Worm (Caenorhabditis elegans): ENCODE measurements around the gene ced-8.

The ced-8 gene

DNA sequence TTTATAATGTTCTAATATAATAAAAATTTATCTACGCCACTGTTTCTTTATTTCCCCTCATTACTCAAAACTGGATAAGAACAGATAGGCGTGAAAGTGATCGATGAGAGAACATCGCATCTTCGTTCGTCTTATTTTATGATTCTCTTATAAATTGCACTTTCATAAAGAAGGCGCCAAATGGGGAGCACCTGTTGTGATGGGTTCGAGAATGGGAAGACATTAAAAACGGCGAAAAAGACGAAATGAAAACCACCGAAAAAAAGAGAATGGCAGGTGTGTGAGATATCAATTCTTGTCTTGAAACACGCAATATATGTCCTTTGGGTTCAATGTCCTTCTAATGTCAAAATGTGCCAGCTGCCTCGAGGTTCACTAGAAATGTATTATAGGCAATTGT lies 22.4 kb downstream of the ced-8 start:
- TF ChIP-seq lin-39 (tag; optimal IDR thresholded peaks at IDR 0.05) (no peak), egl-5 (tag; optimal IDR thresholded peaks at IDR 0.05) (no peak), elt-1 (tag; optimal IDR thresholded peaks at IDR 0.05) (no peak), ceh-28 (tag; optimal IDR thresholded peaks at IDR 0.05) (no peak), sea-2 (GFP tag; optimal IDR thresholded peaks at IDR 0.05) (no peak), R02D3.7 (tag; optimal IDR thresholded peaks at IDR 0.05) (no peak), fkh-10 (GFP tag; optimal IDR thresholded peaks at IDR 0.05) (no peak), elt-2 (tag; optimal IDR thresholded peaks at IDR 0.05) (no peak), tbx-2 (tag; optimal IDR thresholded peaks at IDR 0.05) (no peak), ztf-4 (tag; optimal IDR thresholded peaks at IDR 0.05) (no peak), aly-2 (tag; optimal IDR thresholded peaks at IDR 0.05) (no peak), nhr-28 (tag; optimal IDR thresholded peaks at IDR 0.05) (no peak)

DNA sequence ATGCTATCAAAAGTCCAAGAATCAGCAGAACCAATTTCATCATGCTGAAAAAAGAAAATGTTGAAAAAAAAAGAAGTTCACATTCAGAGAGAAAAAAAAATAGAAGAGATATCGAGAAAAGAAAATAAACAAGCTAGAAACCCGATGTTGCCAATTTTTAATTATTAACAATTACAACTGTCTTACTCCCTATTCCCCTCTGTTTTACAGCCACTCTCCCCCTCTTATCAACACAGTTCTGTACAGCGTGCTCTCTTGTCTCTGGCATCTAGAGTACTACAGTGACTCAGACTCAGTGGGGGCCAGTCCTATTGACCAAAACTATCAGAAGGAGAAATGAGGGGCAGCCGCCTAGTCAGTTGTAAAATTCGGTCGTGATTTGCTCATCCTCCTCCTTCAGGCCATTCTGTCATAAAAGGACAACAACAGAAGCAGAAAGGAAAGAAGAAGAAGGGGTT lies 24.2 kb downstream of the ced-8 start, which contains the start of gene wrk-1:
Gene wrk-1 (minus strand): TSS at position 51 of the 458 bp plus-strand sequence.
- TF ChIP-seq R02D3.7 (tag; optimal IDR thresholded peaks at IDR 0.05): no peak
- no peak for TF ChIP-seq lsy-12 (tag; optimal IDR thresholded peaks at IDR 0.05)
- no peak for TF ChIP-seq nhr-67 (tag; optimal IDR thresholded peaks at IDR 0.05)
- TF ChIP-seq lin-39 (tag; optimal IDR thresholded peaks at IDR 0.05): no peak
- TF ChIP-seq pqm-1 (tag; optimal IDR thresholded peaks at IDR 0.05): peak; percentile 54
- TF ChIP-seq elt-2 (tag; optimal IDR thresholded peaks at IDR 0.05): peak; percentile 17
- no peak for TF ChIP-seq aly-2 (tag; optimal IDR thresholded peaks at IDR 0.05)

DNA sequence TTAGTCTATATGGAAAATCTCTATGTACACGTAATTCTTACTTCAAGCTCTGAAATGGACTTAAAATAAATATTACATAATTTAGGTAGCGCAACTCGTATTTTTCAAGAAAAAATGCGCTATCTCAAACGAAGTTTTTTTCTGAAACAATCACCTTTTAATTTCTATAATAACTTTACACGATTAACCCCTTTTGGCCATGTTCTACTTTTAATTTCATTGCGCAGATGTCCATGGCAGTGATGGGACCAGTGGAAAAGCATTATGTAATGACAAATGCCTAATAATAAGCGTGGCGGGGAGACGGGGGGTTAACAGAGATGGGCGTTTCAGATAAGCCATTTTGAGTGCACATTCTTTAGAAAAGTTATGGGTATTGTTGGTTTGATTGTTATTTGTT lies 25.2 kb downstream of the ced-8 start:
- TF ChIP-seq skn-1 (tag; optimal IDR thresholded peaks at IDR 0.05): no peak
- TF ChIP-seq nhr-12 (tag; optimal IDR thresholded peaks at IDR 0.05): no peak
- no peak for TF ChIP-seq fkh-2 (tag; optimal IDR thresholded peaks at IDR 0.05)
- TF ChIP-seq pqm-1 (tag; optimal IDR thresholded peaks at IDR 0.05): no peak
- no peak for TF ChIP-seq ceh-9 (tag; optimal IDR thresholded peaks at IDR 0.05)
- no peak for TF ChIP-seq zag-1 (tag; optimal IDR thresholded peaks at IDR 0.05)
- TF ChIP-seq nfya-1 (tag; optimal IDR thresholded peaks at IDR 0.05; ENCODE audit: insufficient read depth): no peak
- no peak for TF ChIP-seq tbx-2 (tag; optimal IDR thresholded peaks at IDR 0.05)
- no peak for TF ChIP-seq R02D3.7 (tag; optimal IDR thresholded peaks at IDR 0.05)
- no peak for TF ChIP-seq lin-39 (tag; optimal IDR thresholded peaks at IDR 0.05)
- TF ChIP-seq daf-12 (tag; optimal IDR thresholded peaks at IDR 0.05): no peak
- no peak for TF ChIP-seq ZK546.5 (tag; optimal IDR thresholded peaks at IDR 0.05)

DNA sequence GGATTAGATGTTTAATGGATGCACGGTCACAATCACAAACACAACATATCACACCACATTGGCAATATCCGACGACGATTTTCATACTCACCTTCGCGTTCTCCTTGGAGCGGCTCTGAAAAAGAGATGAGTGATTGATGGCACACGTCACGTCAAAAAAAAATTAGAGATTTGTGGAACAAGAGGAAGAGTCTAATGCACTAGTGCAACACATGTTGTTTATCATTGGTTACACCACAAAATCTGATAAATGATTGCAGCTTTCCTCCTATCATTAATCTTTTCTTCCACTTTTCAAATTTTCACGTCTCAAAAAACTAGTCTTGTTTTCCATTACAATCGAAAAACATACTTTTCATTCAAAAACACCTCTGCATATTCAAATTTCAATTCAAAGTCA lies 26.2 kb downstream of the ced-8 start:
- TF ChIP-seq hmg-11 (tag; optimal IDR thresholded peaks at IDR 0.05): no peak
- TF ChIP-seq lin-39 (tag; optimal IDR thresholded peaks at IDR 0.05): peak; percentile 81

DNA sequence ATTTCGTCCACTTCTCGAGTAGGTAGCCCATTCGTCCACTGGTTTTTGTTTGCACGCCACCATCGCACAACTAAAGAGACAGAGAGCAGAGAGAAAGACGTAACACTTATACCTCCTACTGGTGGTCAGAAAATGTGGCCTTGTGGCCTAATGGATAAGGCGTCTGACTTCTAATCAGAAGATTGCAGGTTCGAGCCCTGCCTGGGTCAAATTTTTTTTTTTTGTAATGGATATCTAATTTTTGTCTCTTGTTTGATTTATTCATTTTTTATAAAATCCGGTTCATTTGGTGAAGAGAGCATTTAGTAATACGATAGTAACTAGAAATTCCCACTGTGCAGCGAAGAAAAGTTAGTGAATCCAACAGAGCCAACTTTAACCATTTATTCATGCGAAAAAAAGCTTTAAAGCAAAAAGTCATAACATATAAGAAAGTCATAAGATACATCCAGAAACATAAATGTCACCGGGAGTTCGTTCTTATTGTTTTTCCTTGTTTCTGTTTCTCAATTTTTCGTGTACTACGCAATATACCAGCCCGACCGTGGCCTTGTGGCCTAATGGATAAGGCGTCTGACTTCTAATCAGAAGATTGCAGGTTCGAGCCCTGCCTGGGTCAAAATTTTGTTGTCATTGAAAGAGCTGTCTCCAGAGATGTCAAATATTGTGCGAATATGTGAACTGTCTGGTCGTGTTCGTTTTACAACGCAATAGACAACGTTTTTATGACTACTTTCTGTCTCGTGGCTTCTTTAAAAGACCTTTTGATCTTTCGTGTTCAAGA lies 30.5 kb downstream of the ced-8 start:
- TF ChIP-seq hmg-11 (tag; optimal IDR thresholded peaks at IDR 0.05) (peak; percentile 71), ceh-9 (tag; optimal IDR thresholded peaks at IDR 0.05) (no peak), ztf-11 (tag; optimal IDR thresholded peaks at IDR 0.05) (no peak), nhr-43 (tag; optimal IDR thresholded peaks at IDR 0.05; ENCODE audit: poor library complexity, severe bottlenecking) (no peak), daf-12 (tag; optimal IDR thresholded peaks at IDR 0.05) (no peak), lin-39 (tag; optimal IDR thresholded peaks at IDR 0.05) (peak; percentile 75), sea-2 (GFP tag; optimal IDR thresholded peaks at IDR 0.05) (no peak), pha-4 (tag; optimal IDR thresholded peaks at IDR 0.05) (peak; percentile 60), elt-2 (tag; optimal IDR thresholded peaks at IDR 0.05) (peak; percentile 16), egl-5 (tag; optimal IDR thresholded peaks at IDR 0.05) (peak; percentile 34), jun-1 (tag; optimal IDR thresholded peaks at IDR 0.05) (peak; percentile 12), nfya-1 (tag; optimal IDR thresholded peaks at IDR 0.05; ENCODE audit: insufficient read depth) (peak; percentile 54), lsy-12 (tag; optimal IDR thresholded peaks at IDR 0.05) (peak; percentile 45), fkh-10 (GFP tag; optimal IDR thresholded peaks at IDR 0.05) (no peak), snpc-4 (tag; optimal IDR thresholded peaks at IDR 0.05) (no peak), lin-15B (tag; optimal IDR thresholded peaks at IDR 0.05) (no peak), pqm-1 (tag; optimal IDR thresholded peaks at IDR 0.05) (peak; percentile 46), aly-2 (tag; optimal IDR thresholded peaks at IDR 0.05) (no peak), skn-1 (tag; optimal IDR thresholded peaks at IDR 0.05) (no peak), eor-1 (tag; optimal IDR thresholded peaks at IDR 0.05) (no peak), fkh-2 (tag; optimal IDR thresholded peaks at IDR 0.05) (no peak), nhr-67 (tag; optimal IDR thresholded peaks at IDR 0.05) (no peak), nhr-11 (tag; optimal IDR thresholded peaks at IDR 0.05) (no peak), mdl-1 (tag; optimal IDR thresholded peaks at IDR 0.05) (no peak), tbx-2 (tag; optimal IDR thresholded peaks at IDR 0.05) (peak; percentile 8)
